Worm (Caenorhabditis elegans) whole organism, midembryonic: ENCODE results near the gene epic-2.

Experiments
- flt-1 ChIP-seq: fragments of 200-800 bp; sonication (Bioruptor generic); IDR thresholded peaks from 2 replicates; pipeline ENCODE4 v1.3.6; 2022; ENCODE audit warnings: missing genetic modification characterization, missing compliant biosample characterization
- klf-2 ChIP-seq: fragments of 200-800 bp; sonication (Bioruptor generic); conservative IDR thresholded peaks from 2 replicates; pipeline ENCODE4 v1.3.6; 2022; ENCODE audit warnings: missing genetic modification reagents, missing genetic modification characterization, missing compliant biosample characterization
- tab-1 ChIP-seq: fragments of 200-800 bp; sonication (Bioruptor generic); IDR thresholded peaks from 2 replicates; pipeline ENCODE4 v1.3.6; 2022; ENCODE audit warnings: missing genetic modification characterization, missing compliant biosample characterization

DNA sequence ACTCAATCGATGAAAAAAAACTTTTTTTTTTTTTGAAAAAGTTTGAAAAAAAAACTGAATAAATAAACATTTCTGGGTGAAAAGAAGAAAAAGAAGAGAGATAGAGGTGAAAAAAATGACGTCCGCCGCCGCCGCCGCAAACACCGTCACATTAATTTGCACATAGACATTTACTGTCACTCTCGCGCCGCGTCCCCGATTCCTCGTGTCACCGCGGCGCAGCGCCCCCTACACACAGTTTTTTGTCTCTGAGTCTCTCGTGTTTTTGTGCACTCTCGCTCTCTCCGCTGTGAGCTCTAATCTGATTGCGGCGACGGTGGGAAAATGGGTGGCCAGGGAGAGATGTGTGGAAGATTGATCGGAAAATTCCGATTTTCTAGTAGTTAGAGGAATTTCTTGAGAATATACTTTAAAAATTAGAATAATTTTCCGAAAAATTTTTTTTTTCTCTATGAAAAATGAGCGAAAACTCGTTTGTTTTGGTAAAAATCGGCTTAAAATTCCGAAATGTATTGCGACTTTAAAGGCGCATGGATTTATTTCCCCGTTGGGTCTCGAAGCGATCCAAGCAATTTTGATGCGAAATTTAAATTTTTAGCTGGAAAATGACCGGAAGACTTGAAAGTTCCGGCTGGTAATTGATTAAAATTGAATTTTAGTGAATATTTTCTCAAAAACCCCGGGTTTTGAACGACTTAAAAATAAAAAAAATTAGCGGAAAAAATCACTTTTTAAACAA lies 18.9 kb downstream of the epic-2 start:
- TF ChIP-seq tab-1 (GFP tag; lab: Robert Waterston, UW) (no peak), klf-2 (GFP tag; lab: Robert Waterston, UW) (no peak), flt-1 (GFP tag; lab: Robert Waterston, UW) (no peak)
